Fruit fly (Drosophila melanogaster) whole organism: ENCODE results near the gene GlnRS.

Source experiments
- CG8478 ChIP-seq: fragments of >200 bp; optimal IDR thresholded peaks from 2 replicates; lab custom pipeline; 2018; ENCODE audit warnings: inconsistent platforms
- Dll ChIP-seq: fragments of >200 bp; optimal IDR thresholded peaks from 2 replicates; lab custom pipeline; 2017
- EcR ChIP-seq, 2 experiments: fragments of >200 bp; optimal IDR thresholded peaks; 2 replicates each; lab custom pipeline; 2017; ENCODE audit warnings: missing biosample characterization in 2 of 2, missing genetic modification characterization in 2 of 2, missing genetic modification reagents in 2 of 2
- pan ChIP-seq: fragments of >200 bp; optimal IDR thresholded peaks from 2 replicates; lab custom pipeline; 2017
- psq ChIP-seq: fragments of >200 bp; optimal IDR thresholded peaks from 2 replicates; lab custom pipeline; 2017
- usp ChIP-seq: fragments of >200 bp; optimal IDR thresholded peaks from 2 replicates; lab custom pipeline; 2017; ENCODE audit warnings: missing biosample characterization, missing genetic modification characterization, mixed read lengths

The GlnRS gene

DNA sequence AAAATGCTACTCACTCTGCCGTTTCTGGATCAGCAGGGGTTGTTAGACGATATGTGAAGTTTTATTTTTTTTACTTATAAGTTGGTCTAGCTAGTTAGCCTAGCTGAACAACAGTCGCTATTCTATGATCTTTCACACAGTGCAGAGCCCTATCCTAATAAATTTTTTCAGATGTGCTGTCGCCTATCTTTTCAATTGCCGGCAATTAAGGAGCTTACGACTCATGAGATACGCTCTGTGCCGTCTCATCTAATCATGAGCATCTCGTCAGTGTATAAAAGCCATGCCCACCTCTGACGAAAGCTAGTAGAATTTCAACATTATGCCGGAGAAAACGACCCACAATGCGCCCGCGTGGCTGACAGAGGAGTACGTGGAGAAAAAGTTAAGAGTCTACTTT is 4.4 kb upstream of the GlnRS start, which contains the start of the genes CG11889 and CG11891:
CG11889 (plus strand) TSS at position 301 of the 400 bp plus-strand sequence.
CG11891 (plus strand) TSS at position 301 of the 400 bp plus-strand sequence.
- TF ChIP-seq psq (lab: Kevin White, UChicago) (no peak), pan (lab: Kevin White, UChicago) (no peak), Dll (lab: Kevin White, UChicago) (no peak), usp (no peak), CG8478 (lab: Kevin White, UChicago) (no peak), EcR (GFP tag; optimal IDR thresholded peaks at IDR 0.05; lab: Kevin White, UChicago) (no peak)

DNA sequence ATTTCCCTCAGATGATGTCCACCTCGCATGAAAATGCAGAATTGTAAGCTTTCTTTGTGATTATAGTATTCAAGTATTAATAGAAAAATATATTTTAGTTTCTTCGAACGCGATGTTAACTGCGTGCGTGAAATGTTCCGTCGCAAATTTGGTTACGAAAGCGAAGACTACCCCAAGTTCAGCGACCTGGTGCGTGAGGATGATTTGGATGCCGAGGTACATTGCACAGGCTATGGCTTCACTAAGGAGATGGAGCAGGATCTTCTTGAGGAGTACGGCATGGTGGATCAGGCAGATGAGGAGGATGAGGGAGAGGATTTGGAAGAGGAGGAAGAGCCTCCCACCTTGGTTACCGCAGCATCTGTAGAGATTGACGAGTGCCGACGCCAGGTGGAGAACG is 1.2 kb upstream of the GlnRS start:
- TF ChIP-seq usp (no peak), pan (lab: Kevin White, UChicago) (no peak), EcR (GFP tag; optimal IDR thresholded peaks at IDR 0.05; lab: Kevin White, UChicago) (no peak), Dll (lab: Kevin White, UChicago) (no peak), CG8478 (lab: Kevin White, UChicago) (no peak), psq (lab: Kevin White, UChicago) (no peak)

- TF ChIP-seq EcR (GFP tag; optimal IDR thresholded peaks at IDR 0.05; lab: Kevin White, UChicago) (no peak), Dll (lab: Kevin White, UChicago) (no peak), psq (lab: Kevin White, UChicago) (no peak), usp (no peak)
Measured at dm6 chr3R:25262322-25262761, 3.2 kb downstream of the GlnRS start, which contains the start of the genes Kdsr and CG11858. Gene Kdsr, minus strand, starts transcription at chr3R:25262498. Gene CG11858, plus strand, starts transcription at chr3R:25262741.

- no peak for TF ChIP-seq EcR (GFP tag; optimal IDR thresholded peaks at IDR 0.05; lab: Kevin White, UChicago)
- no peak for TF ChIP-seq usp
- TF ChIP-seq CG8478 (lab: Kevin White, UChicago) = no peak
- no peak for TF ChIP-seq psq (lab: Kevin White, UChicago)
- no peak for TF ChIP-seq pan (lab: Kevin White, UChicago)
- no peak for TF ChIP-seq Dll (lab: Kevin White, UChicago)
Measured at dm6 chr3R:25260670-25261069, 4.9 kb downstream of the GlnRS start.

dm6 chr3R:25258628-25259240 is 6.8 kb downstream of the GlnRS start, which contains the start of gene CG11857:
Gene CG11857, plus strand, starts transcription at chr3R:25258898.
- TF ChIP-seq EcR (GFP tag; optimal IDR thresholded peaks at IDR 0.05; lab: Kevin White, UChicago) = no peak
- TF ChIP-seq Dll (lab: Kevin White, UChicago) = no peak
- TF ChIP-seq pan (lab: Kevin White, UChicago) = no peak
- TF ChIP-seq CG8478 (lab: Kevin White, UChicago) = no peak
- TF ChIP-seq usp = no peak
- no peak for TF ChIP-seq psq (lab: Kevin White, UChicago)

DNA sequence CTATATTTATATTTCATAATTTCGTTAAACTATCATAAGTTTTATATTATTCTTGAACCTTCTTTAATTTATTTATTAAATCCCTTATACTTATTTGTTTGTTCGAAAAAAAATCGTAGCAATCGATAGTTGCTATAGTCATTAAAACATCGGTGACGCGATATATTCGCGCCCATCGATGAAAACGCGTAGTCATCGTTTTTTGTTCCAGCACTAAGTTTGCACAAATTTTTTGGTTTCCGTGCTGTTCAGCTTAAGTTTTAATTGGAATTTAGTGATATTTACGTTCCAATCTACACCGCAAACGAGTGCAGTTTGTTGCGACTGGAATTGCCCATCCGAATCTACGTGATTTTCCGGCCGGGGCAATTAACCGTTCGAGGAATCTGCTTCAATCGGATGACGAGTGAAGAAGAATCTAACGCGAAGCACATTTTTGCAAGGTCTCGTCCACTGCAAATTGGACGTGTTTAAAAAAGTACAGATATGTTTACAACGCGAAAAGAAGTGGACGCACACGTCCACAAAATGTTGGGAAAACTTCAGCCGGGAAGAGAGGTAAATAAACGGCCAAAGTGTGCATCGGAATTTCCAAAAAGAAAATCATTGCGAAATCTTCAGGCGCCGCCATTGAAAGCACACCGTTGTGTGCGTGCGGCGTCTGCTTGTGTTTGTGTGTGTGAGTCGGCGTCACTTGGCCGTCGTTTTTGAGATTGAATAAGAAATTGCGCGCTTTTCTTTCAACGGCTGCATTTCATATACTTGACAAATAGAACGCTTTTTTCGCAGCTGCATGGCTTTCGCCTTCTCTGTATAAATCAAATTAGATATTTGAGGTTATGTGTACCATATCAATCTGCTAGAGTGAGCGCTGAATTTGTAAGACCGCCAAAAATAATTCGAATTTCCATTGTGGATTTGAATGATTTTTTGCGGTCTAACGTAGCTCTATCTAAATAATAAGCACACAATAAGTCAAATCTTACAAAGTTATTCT is 16.1 kb downstream of the GlnRS start, which contains the start of gene Nup358:
Nup358 (plus strand) TSS at position 204 of the 997 bp plus-strand sequence.
- TF ChIP-seq pan (lab: Kevin White, UChicago) (no peak), CG8478 (lab: Kevin White, UChicago) (no peak), usp (no peak), EcR (GFP tag; optimal IDR thresholded peaks at IDR 0.05; lab: Kevin White, UChicago) (no peak), psq (lab: Kevin White, UChicago) (no peak), Dll (lab: Kevin White, UChicago) (no peak)

- TF ChIP-seq Dll (lab: Kevin White, UChicago) (no peak), CG8478 (lab: Kevin White, UChicago) (no peak), usp (no peak), pan (lab: Kevin White, UChicago) (no peak)
Measured at dm6 chr3R:25247379-25247869, 18.1 kb downstream of the GlnRS start, which contains the start of the genes RpS27 and Nup37. Gene RpS27, minus strand, starts transcription at chr3R:25247514. Gene Nup37, plus strand, starts transcription at chr3R:25247658.

DNA sequence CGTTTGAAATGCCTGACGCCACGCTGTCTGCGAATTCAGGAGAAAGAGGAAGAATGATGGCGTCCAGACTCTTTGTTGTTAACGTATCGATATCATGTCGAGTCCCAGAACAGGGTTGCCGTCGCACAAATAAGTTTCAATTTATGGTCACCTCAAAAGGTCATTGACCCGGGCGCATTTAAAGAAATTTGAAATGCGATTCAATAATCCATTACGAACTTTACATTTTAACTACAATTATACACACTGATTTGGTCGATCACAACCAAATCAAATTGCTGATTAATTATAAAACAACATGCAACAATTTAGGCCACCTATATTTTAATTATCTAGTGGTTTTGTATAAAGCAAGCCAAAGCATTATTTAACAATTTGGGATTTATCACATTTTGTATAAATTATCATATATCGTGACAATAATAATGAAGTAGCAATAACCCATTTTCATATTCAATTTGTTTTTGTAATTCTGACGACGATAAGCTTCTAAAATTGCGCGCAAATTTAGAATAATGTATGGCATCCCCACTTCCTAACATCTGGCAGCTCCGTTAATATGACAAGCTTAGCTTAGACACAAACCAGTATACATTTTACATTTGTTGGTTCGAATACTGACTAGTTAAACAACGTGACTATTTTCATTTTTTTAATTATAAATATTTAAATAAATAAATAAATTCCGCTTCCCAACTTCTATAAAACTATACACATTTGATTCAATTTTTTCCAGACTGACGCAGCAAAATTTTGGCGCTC is 20.3 kb downstream of the GlnRS start, which contains the start of gene bam:
bam (minus strand) TSS at position 58 of the 762 bp plus-strand sequence.
- no peak for TF ChIP-seq Dll (lab: Kevin White, UChicago)

dm6 chr3R:25241507-25242070 is 23.9 kb downstream of the GlnRS start, which contains the start of gene CG11854:
Gene CG11854, plus strand, starts transcription at chr3R:25242020.
- TF ChIP-seq EcR (GFP tag; optimal IDR thresholded peaks at IDR 0.05; lab: Kevin White, UChicago) (no peak), CG8478 (lab: Kevin White, UChicago) (no peak), Dll (lab: Kevin White, UChicago) (no peak), usp (no peak), pan (lab: Kevin White, UChicago) (no peak), psq (lab: Kevin White, UChicago) (no peak)

DNA sequence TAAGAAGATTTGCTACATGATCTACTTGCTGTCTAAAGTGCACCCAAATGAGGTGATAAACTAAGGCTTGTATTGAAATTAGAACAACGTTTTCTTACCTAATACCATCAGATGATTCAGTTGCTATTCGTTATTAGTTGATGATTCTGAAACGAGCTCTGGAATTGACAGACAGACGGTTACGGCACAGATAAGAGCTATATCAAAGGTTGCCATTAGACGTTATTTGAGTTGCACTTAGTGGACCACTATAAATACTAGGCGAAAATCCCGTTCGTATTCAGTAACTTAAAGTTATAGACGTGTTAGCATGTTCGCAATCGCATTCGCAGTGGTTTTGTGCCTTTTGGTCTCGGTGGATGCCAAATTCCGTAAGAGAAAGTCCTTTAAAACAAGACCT is 25.6 kb downstream of the GlnRS start, which contains the start of gene to:
to (plus strand) TSS at position 301 of the 400 bp plus-strand sequence.
- TF ChIP-seq EcR (GFP tag; optimal IDR thresholded peaks at IDR 0.05; lab: Kevin White, UChicago) (no peak), Dll (lab: Kevin White, UChicago) (no peak), psq (lab: Kevin White, UChicago) (no peak), pan (lab: Kevin White, UChicago) (no peak), usp (no peak), CG8478 (lab: Kevin White, UChicago) (no peak)
